Worm (Caenorhabditis elegans): Measurements from ENCODE around the gene asp-9.

asp-9 gene

ce11 chrIV:6177383-6177782, 8.3 kb upstream of the asp-9 start:
- no peak for TF ChIP-seq ztf-29 (GFP tag; IDR thresholded peaks at IDR 0.05)
- TF ChIP-seq ztf-23 (GFP tag; IDR thresholded peaks at IDR 0.05) = no peak
- no peak for TF ChIP-seq med-1 (GFP tag; optimal IDR thresholded peaks at IDR 0.05; ENCODE audit: insufficient read depth)
- TF ChIP-seq flt-1 (GFP tag; IDR thresholded peaks at IDR 0.05) = no peak
- TF ChIP-seq cog-1 (tag; optimal IDR thresholded peaks at IDR 0.05) = no peak
- no peak for TF ChIP-seq T22C8.4 (GFP tag; IDR thresholded peaks at IDR 0.05)
- no peak for TF ChIP-seq ref-1 (GFP tag; conservative IDR thresholded peaks at IDR 0.05)
- no peak for TF ChIP-seq tab-1 (GFP tag; IDR thresholded peaks at IDR 0.05)
- no peak for TF ChIP-seq klf-2 (GFP tag; conservative IDR thresholded peaks at IDR 0.05)

- TF ChIP-seq med-1 (GFP tag; optimal IDR thresholded peaks at IDR 0.05; ENCODE audit: insufficient read depth) (no peak), ztf-23 (GFP tag; IDR thresholded peaks at IDR 0.05) (no peak), T22C8.4 (GFP tag; IDR thresholded peaks at IDR 0.05) (no peak), ref-1 (GFP tag; conservative IDR thresholded peaks at IDR 0.05) (no peak), tab-1 (GFP tag; IDR thresholded peaks at IDR 0.05) (no peak), ztf-29 (GFP tag; IDR thresholded peaks at IDR 0.05) (no peak), klf-2 (GFP tag; conservative IDR thresholded peaks at IDR 0.05) (no peak), flt-1 (GFP tag; IDR thresholded peaks at IDR 0.05) (no peak), cog-1 (tag; optimal IDR thresholded peaks at IDR 0.05) (no peak)
Measured at ce11 chrIV:6183757-6184156, 1.9 kb upstream of the asp-9 start, which contains the start of gene unc-77. Gene unc-77 (minus strand): TSS chrIV:6183857.

ce11 chrIV:6187160-6187559, 1.5 kb downstream of the asp-9 start:
- TF ChIP-seq T22C8.4 (GFP tag; IDR thresholded peaks at IDR 0.05) (no peak), ztf-23 (GFP tag; IDR thresholded peaks at IDR 0.05) (no peak), cog-1 (tag; optimal IDR thresholded peaks at IDR 0.05) (no peak), med-1 (GFP tag; optimal IDR thresholded peaks at IDR 0.05; ENCODE audit: insufficient read depth) (no peak), flt-1 (GFP tag; IDR thresholded peaks at IDR 0.05) (no peak), ztf-29 (GFP tag; IDR thresholded peaks at IDR 0.05) (no peak), ref-1 (GFP tag; conservative IDR thresholded peaks at IDR 0.05) (no peak), klf-2 (GFP tag; conservative IDR thresholded peaks at IDR 0.05) (no peak), tab-1 (GFP tag; IDR thresholded peaks at IDR 0.05) (no peak)

ce11 chrIV:6200249-6200648, 14.6 kb downstream of the asp-9 start:
- TF ChIP-seq flt-1 (GFP tag; IDR thresholded peaks at IDR 0.05) = no peak
- TF ChIP-seq klf-2 (GFP tag; conservative IDR thresholded peaks at IDR 0.05) = no peak
- no peak for TF ChIP-seq ztf-29 (GFP tag; IDR thresholded peaks at IDR 0.05)
- no peak for TF ChIP-seq T22C8.4 (GFP tag; IDR thresholded peaks at IDR 0.05)
- TF ChIP-seq med-1 (GFP tag; optimal IDR thresholded peaks at IDR 0.05; ENCODE audit: insufficient read depth) = no peak
- no peak for TF ChIP-seq ztf-23 (GFP tag; IDR thresholded peaks at IDR 0.05)
- no peak for TF ChIP-seq cog-1 (tag; optimal IDR thresholded peaks at IDR 0.05)
- no peak for TF ChIP-seq ref-1 (GFP tag; conservative IDR thresholded peaks at IDR 0.05)
- TF ChIP-seq tab-1 (GFP tag; IDR thresholded peaks at IDR 0.05) = no peak

ce11 chrIV:6201769-6202168, 16.1 kb downstream of the asp-9 start, which contains the start of gene tkr-2:
Gene tkr-2 (plus strand): TSS chrIV:6202069.
- TF ChIP-seq ref-1 (GFP tag; conservative IDR thresholded peaks at IDR 0.05) (no peak), cog-1 (tag; optimal IDR thresholded peaks at IDR 0.05) (no peak), med-1 (GFP tag; optimal IDR thresholded peaks at IDR 0.05; ENCODE audit: insufficient read depth) (no peak), T22C8.4 (GFP tag; IDR thresholded peaks at IDR 0.05) (no peak), flt-1 (GFP tag; IDR thresholded peaks at IDR 0.05) (no peak), ztf-29 (GFP tag; IDR thresholded peaks at IDR 0.05) (no peak), ztf-23 (GFP tag; IDR thresholded peaks at IDR 0.05) (no peak), tab-1 (GFP tag; IDR thresholded peaks at IDR 0.05) (no peak), klf-2 (GFP tag; conservative IDR thresholded peaks at IDR 0.05) (no peak)

- peak; percentile 73 for TF ChIP-seq klf-2 (GFP tag; conservative IDR thresholded peaks at IDR 0.05)
- peak; percentile 20 for TF ChIP-seq cog-1 (tag; optimal IDR thresholded peaks at IDR 0.05)
- no peak for TF ChIP-seq T22C8.4 (GFP tag; IDR thresholded peaks at IDR 0.05)
- TF ChIP-seq flt-1 (GFP tag; IDR thresholded peaks at IDR 0.05) = peak; percentile 85
- peak; percentile 77 for TF ChIP-seq ztf-23 (GFP tag; IDR thresholded peaks at IDR 0.05)
Measured at ce11 chrIV:6206294-6206776, 20.6 kb downstream of the asp-9 start, which contains the start of gene C49A9.10. Gene C49A9.10 (minus strand): TSS chrIV:6206344.

ce11 chrIV:6209337-6209736, 23.6 kb downstream of the asp-9 start:
- no peak for TF ChIP-seq ztf-29 (GFP tag; IDR thresholded peaks at IDR 0.05)

ce11 chrIV:6209958-6210357, 24.3 kb downstream of the asp-9 start:
- TF ChIP-seq ref-1 (GFP tag; conservative IDR thresholded peaks at IDR 0.05) (peak; percentile 49; the same call in 1 of the 2 replicates), klf-2 (GFP tag; conservative IDR thresholded peaks at IDR 0.05) (0 out of 2 replicates have a peak, but pooled peaks have one; percentile 8)

ce11 chrIV:6210574-6210973, 24.9 kb downstream of the asp-9 start, which contains the start of the genes ugt-24 and C49A9.6:
Gene ugt-24 (minus strand): TSS chrIV:6210720.
Gene C49A9.6 (plus strand): TSS chrIV:6210936.
- no peak for TF ChIP-seq flt-1 (GFP tag; IDR thresholded peaks at IDR 0.05)

ce11 chrIV:6213403-6213802, 27.7 kb downstream of the asp-9 start, which contains the start of gene C49A9.5:
Gene C49A9.5 (plus strand): TSS chrIV:6213673.
- no peak for TF ChIP-seq ztf-29 (GFP tag; IDR thresholded peaks at IDR 0.05)
- TF ChIP-seq ref-1 (GFP tag; conservative IDR thresholded peaks at IDR 0.05) = no peak
- TF ChIP-seq med-1 (GFP tag; optimal IDR thresholded peaks at IDR 0.05; ENCODE audit: insufficient read depth) = no peak
- TF ChIP-seq tab-1 (GFP tag; IDR thresholded peaks at IDR 0.05) = no peak
- TF ChIP-seq flt-1 (GFP tag; IDR thresholded peaks at IDR 0.05) = no peak
- no peak for TF ChIP-seq klf-2 (GFP tag; conservative IDR thresholded peaks at IDR 0.05)
- TF ChIP-seq ztf-23 (GFP tag; IDR thresholded peaks at IDR 0.05) = no peak
- TF ChIP-seq T22C8.4 (GFP tag; IDR thresholded peaks at IDR 0.05) = no peak
- no peak for TF ChIP-seq cog-1 (tag; optimal IDR thresholded peaks at IDR 0.05)
